Fruit fly (Drosophila melanogaster): Measurements from ENCODE around the gene sens.

sens gene

DNA sequence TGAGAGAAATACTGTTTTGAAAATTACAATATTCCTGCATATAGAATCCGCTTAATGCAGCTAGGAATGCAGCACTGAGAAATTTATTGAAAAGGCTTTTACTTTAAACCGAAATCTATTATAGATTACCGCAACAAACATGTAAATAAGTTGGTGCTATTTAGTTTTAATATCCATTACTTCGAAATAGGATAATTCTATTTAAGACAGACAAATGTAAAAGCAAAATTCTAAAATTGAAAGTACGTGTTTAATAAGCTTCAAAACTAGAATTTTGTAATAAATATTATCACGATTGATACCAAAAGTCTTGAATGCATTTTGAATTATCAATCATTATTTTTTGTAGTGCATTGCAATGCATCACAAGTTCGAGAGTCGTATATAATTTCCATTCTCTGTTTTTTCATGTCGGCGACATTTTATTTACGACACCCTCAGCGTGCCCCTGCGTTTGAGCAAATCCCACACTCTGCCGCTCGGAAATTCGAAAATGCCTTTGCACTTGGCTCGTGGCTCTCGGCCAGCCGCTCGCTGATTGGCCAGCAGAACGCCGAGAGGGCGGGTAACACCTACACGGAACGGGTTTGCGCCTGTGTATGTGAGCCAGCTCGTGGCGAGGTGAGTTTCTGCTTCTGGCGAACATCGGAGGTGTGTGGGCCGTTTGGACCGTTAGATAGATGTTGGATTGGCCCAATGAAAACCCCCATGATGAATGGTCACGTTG lies 2.4 kb upstream of the sens start (continued):
- peak; percentile 51 for TF ChIP-seq CG7556 (GFP tag; optimal IDR thresholded peaks at IDR 0.05)
- no peak for TF ChIP-seq CG30020 (tag; optimal IDR thresholded peaks at IDR 0.05)
- no peak for TF ChIP-seq salm (tag; optimal IDR thresholded peaks at IDR 0.05)
- TF ChIP-seq CG13894 (tag; optimal IDR thresholded peaks at IDR 0.05) = no peak
- TF ChIP-seq CG6254 (GFP tag; optimal IDR thresholded peaks at IDR 0.05) = peak; percentile 59
- peak; percentile 3 for TF ChIP-seq Asciz (GFP tag; optimal IDR thresholded peaks at IDR 0.05)
- peak; percentile 10 for TF ChIP-seq jing (GFP tag; optimal IDR thresholded peaks at IDR 0.05)
- no peak for TF ChIP-seq CG14860 (GFP tag; IDR thresholded peaks at IDR 0.05; ENCODE audit: partially characterized antibody)
- TF ChIP-seq D19A (tag; optimal IDR thresholded peaks at IDR 0.05) = peak; percentile 46
- TF ChIP-seq zen (tag; optimal IDR thresholded peaks at IDR 0.05) = peak; percentile 2
- TF ChIP-seq chn (GFP tag; optimal IDR thresholded peaks at IDR 0.05) = peak; percentile 2
- no peak for TF ChIP-seq CG31365 (tag; optimal IDR thresholded peaks at IDR 0.05)
- TF ChIP-seq CG14050 (GFP tag; IDR thresholded peaks at IDR 0.05) = no peak
- TF ChIP-seq Hey (tag; optimal IDR thresholded peaks at IDR 0.05) = no peak
- TF ChIP-seq CG10431 (GFP tag; optimal IDR thresholded peaks at IDR 0.05) = no peak
- TF ChIP-seq pzg (GFP tag; optimal IDR thresholded peaks at IDR 0.05) = no peak
- TF ChIP-seq Ssrp (tag; optimal IDR thresholded peaks at IDR 0.05) = peak; percentile 19
- TF ChIP-seq zf30C (GFP tag; optimal IDR thresholded peaks at IDR 0.05) = peak; percentile 42
- TF ChIP-seq exex (tag; optimal IDR thresholded peaks at IDR 0.05) = no peak
- TF ChIP-seq CG10979 (tag; optimal IDR thresholded peaks at IDR 0.05) = peak; percentile 62
- no peak for TF ChIP-seq CG13624 (GFP tag; optimal IDR thresholded peaks at IDR 0.05)
- peak; percentile 29 for TF ChIP-seq CG7839 (tag; optimal IDR thresholded peaks at IDR 0.05)
- no peak for TF ChIP-seq CG11093 (GFP tag; IDR thresholded peaks at IDR 0.05)
- peak; percentile 40 for TF ChIP-seq Med (GFP tag)
- no peak for TF ChIP-seq CG6272 (GFP tag; IDR thresholded peaks at IDR 0.05)
- TF ChIP-seq CG6765 (GFP tag; optimal IDR thresholded peaks at IDR 0.05) = no peak
- TF ChIP-seq CG3281 (GFP tag; optimal IDR thresholded peaks at IDR 0.05) = no peak
- no peak for TF ChIP-seq HLH4C (GFP tag; IDR thresholded peaks at IDR 0.05; ENCODE audit: partially characterized antibody)
- no peak for TF ChIP-seq CG17328 (GFP tag; IDR thresholded peaks at IDR 0.05)
- no peak for TF ChIP-seq mirr (GFP tag; optimal IDR thresholded peaks at IDR 0.05)
- TF ChIP-seq repo (GFP tag; optimal IDR thresholded peaks at IDR 0.05) = no peak
- TF ChIP-seq Hmr (GFP tag; optimal IDR thresholded peaks at IDR 0.05) = no peak
- no peak for TF ChIP-seq CG34422 (GFP tag; IDR thresholded peaks at IDR 0.05)
- TF ChIP-seq CG4820 (GFP tag; optimal IDR thresholded peaks at IDR 0.05) = peak; percentile 32
- TF ChIP-seq Abd-B (GFP tag; optimal IDR thresholded peaks at IDR 0.05) = peak; percentile 6
- no peak; the same call in 1 of the 2 replicates for TF ChIP-seq CG4730 (GFP tag; IDR thresholded peaks at IDR 0.05)
- TF ChIP-seq CG7271 (tag; optimal IDR thresholded peaks at IDR 0.05) = no peak
- TF ChIP-seq Chrac-16 (GFP tag; optimal IDR thresholded peaks at IDR 0.05) = no peak
- TF ChIP-seq sim (GFP tag; IDR thresholded peaks at IDR 0.05) = 0 out of 2 replicates have a peak, but pooled peaks have one; percentile 11
- TF ChIP-seq sd (tag; optimal IDR thresholded peaks at IDR 0.05) = no peak
- TF ChIP-seq nmo (GFP tag; optimal IDR thresholded peaks at IDR 0.05) = peak; percentile 68
- no peak for TF ChIP-seq gt (GFP tag; IDR thresholded peaks at IDR 0.05)
- TF ChIP-seq Elba2 (GFP tag; optimal IDR thresholded peaks at IDR 0.05) = no peak
- no peak for TF ChIP-seq CG6175 (GFP tag; IDR thresholded peaks at IDR 0.05)
- no peak for TF ChIP-seq abd-A (tag; optimal IDR thresholded peaks at IDR 0.05)
- no peak for TF ChIP-seq CG7372 (GFP tag; IDR thresholded peaks at IDR 0.05)
- TF ChIP-seq CG8924 (tag; optimal IDR thresholded peaks at IDR 0.05) = peak; percentile 34
- no peak for TF ChIP-seq tna (GFP tag; IDR thresholded peaks at IDR 0.05; ENCODE audit: partially characterized antibody)
- peak; percentile 81 for TF ChIP-seq cg (GFP tag; optimal IDR thresholded peaks at IDR 0.05)
